Worm (Caenorhabditis elegans): Measurements from ENCODE around the gene prk-1.

DNA sequence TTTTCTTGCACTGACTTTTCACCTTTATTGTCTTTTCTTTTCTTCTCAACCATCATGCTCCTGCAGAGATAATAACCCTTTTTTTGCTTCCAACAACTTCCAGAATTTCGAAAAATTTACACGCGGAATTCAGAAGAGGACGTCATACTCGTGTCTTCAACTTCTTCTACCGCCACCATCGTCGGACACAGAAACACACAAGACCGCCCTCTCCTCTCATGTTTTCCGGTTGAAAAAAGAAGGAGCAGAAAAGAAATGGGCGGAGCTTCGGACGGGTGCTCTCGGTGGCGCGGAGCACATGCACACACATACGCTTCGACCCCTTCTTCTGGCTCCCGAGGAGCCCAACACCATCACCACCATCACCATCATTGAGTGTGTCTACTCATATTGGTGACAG lies 18.9 kb downstream of the prk-1 start, which contains the start of gene lgc-38:
- TF ChIP-seq aly-2 (tag; optimal IDR thresholded peaks at IDR 0.05) (no peak), blmp-1 (tag; optimal IDR thresholded peaks at IDR 0.05; ENCODE audit: insufficient read depth) (no peak), unc-62 (GFP tag; optimal IDR thresholded peaks at IDR 0.05) (no peak), crh-2 (tag; optimal IDR thresholded peaks at IDR 0.05) (no peak), ZK546.5 (tag; optimal IDR thresholded peaks at IDR 0.05) (no peak), mab-5 (tag; optimal IDR thresholded peaks at IDR 0.05) (no peak), nhr-23 (tag; optimal IDR thresholded peaks at IDR 0.05) (no peak), nhr-77 (tag; optimal IDR thresholded peaks at IDR 0.05) (no peak)
